Worm (Caenorhabditis elegans) whole organism, midembryonic: ENCODE results near the gene ZC506.1.

ENCODE experiments used
- T22C8.4 ChIP-seq: fragments of 200-800 bp; sonication (Bioruptor generic); IDR thresholded peaks from 2 replicates; pipeline ENCODE4 v1.3.6; 2022; ENCODE audit warnings: missing genetic modification characterization, missing compliant biosample characterization
- cog-1 ChIP-seq: sonication (generic microtip); optimal IDR thresholded peaks from 2 replicates; lab custom pipeline; 2016; ENCODE audit warnings: missing genetic modification characterization, missing compliant biosample characterization
- flt-1 ChIP-seq: fragments of 200-800 bp; sonication (Bioruptor generic); IDR thresholded peaks from 2 replicates; pipeline ENCODE4 v1.3.6; 2022; ENCODE audit warnings: missing genetic modification characterization, missing compliant biosample characterization
- klf-2 ChIP-seq: fragments of 200-800 bp; sonication (Bioruptor generic); conservative IDR thresholded peaks from 2 replicates; pipeline ENCODE4 v1.3.6; 2022; ENCODE audit warnings: missing genetic modification reagents, missing genetic modification characterization, missing compliant biosample characterization
- med-1 ChIP-seq: sonication (generic microtip); optimal IDR thresholded peaks from 2 replicates; lab custom pipeline; 2017; ENCODE audit warnings: missing genetic modification characterization, mild to moderate bottlenecking, missing compliant biosample characterization, antibody characterized with exemption, missing genetic modification reagents; ENCODE audit not compliant: insufficient read depth
- ref-1 ChIP-seq: fragments of 200-800 bp; sonication (Bioruptor generic); conservative IDR thresholded peaks from 2 replicates; pipeline ENCODE4 v1.3.6; 2022; ENCODE audit warnings: missing genetic modification reagents, missing genetic modification characterization, missing compliant biosample characterization
- tab-1 ChIP-seq: fragments of 200-800 bp; sonication (Bioruptor generic); IDR thresholded peaks from 2 replicates; pipeline ENCODE4 v1.3.6; 2022; ENCODE audit warnings: missing genetic modification characterization, missing compliant biosample characterization
- ztf-23 ChIP-seq: fragments of 200-800 bp; sonication (Bioruptor generic); IDR thresholded peaks from 2 replicates; pipeline ENCODE4 v1.3.6; 2022; ENCODE audit warnings: missing genetic modification reagents, missing genetic modification characterization, missing compliant biosample characterization
- ztf-29 ChIP-seq: fragments of 200-800 bp; sonication (Bioruptor generic); IDR thresholded peaks from 2 replicates; pipeline ENCODE4 v1.3.6; 2022; ENCODE audit warnings: missing genetic modification reagents, missing genetic modification characterization, missing compliant biosample characterization

Gene ZC506.1

DNA sequence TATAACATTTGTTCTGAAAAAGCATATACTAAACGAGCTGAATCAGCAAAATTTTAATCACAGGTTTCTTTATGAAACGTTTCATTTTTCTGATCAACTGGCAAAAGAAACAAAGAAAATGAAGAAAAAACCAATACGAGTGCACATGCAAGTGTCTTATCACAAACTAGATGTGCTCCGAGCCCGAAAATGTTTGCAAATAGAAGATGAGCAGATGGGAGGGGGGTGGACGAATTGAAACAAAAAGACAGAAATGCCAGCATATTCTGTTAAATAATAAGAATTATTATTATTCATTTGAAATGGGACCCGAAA lies 24.8 kb upstream of the ZC506.1 start:
- TF ChIP-seq flt-1 (GFP tag; lab: Robert Waterston, UW) (no peak), ref-1 (GFP tag; lab: Robert Waterston, UW) (no peak)

ce11 chrX:9938091-9938490 lies 20.7 kb upstream of the ZC506.1 start:
- no peak for TF ChIP-seq klf-2
- no peak for TF ChIP-seq ref-1 (GFP tag; lab: Robert Waterston, UW)
- no peak for TF ChIP-seq ztf-29
- no peak for TF ChIP-seq ztf-23
- TF ChIP-seq T22C8.4 (GFP tag; lab: Robert Waterston, UW), result no peak
- no peak for TF ChIP-seq flt-1 (GFP tag; lab: Robert Waterston, UW)
- no peak for TF ChIP-seq med-1
- no peak for TF ChIP-seq cog-1 (tag; lab: Kevin White, UChicago)
- no peak for TF ChIP-seq tab-1 (GFP tag; lab: Robert Waterston, UW)

ce11 chrX:9938537-9938936 lies 20.2 kb upstream of the ZC506.1 start, which contains the start of the genes C17G1.5 and C17G1.14:
C17G1.5 (plus strand) TSS chrX:9938802.
C17G1.14 (plus strand) TSS chrX:9938813.
- TF ChIP-seq flt-1 (GFP tag; lab: Robert Waterston, UW) (no peak), klf-2 (no peak), ztf-23 (no peak), ref-1 (GFP tag; lab: Robert Waterston, UW) (no peak), med-1 (no peak), cog-1 (tag; lab: Kevin White, UChicago) (no peak), ztf-29 (no peak), tab-1 (GFP tag; lab: Robert Waterston, UW) (no peak), T22C8.4 (GFP tag; lab: Robert Waterston, UW) (no peak)

- TF ChIP-seq ztf-29 (no peak), klf-2 (no peak), tab-1 (GFP tag; lab: Robert Waterston, UW) (no peak), flt-1 (GFP tag; lab: Robert Waterston, UW) (no peak), ref-1 (GFP tag; lab: Robert Waterston, UW) (no peak), med-1 (no peak), T22C8.4 (GFP tag; lab: Robert Waterston, UW) (no peak), cog-1 (tag; lab: Kevin White, UChicago) (no peak), ztf-23 (no peak)
Observed at ce11 chrX:9940524-9940923, 18.2 kb upstream of the ZC506.1 start.

DNA sequence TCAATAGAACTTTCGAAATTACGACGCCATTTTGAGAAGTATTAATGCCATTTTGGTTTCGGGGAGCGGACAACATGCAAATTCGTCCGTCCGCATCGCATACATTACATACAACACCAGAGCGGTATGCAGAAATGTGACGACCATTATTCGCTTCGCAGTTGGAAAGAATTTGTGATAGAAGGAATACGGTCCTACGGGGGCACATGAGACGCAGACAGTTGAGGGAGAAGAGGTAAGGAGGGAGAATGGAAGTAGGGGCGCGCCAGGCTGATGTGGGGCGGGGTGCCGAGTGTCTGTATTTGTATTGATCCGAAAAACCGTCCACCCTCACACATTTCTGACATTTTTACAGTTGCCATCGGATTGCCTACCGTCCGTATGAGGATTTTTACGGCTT lies 17.4 kb upstream of the ZC506.1 start:
- TF ChIP-seq ztf-29 (no peak), ref-1 (GFP tag; lab: Robert Waterston, UW) (no peak), tab-1 (GFP tag; lab: Robert Waterston, UW) (no peak), med-1 (no peak), flt-1 (GFP tag; lab: Robert Waterston, UW) (no peak), ztf-23 (0 out of 2 replicates have a peak, but pooled peaks have one; percentile 8)

ce11 chrX:9948528-9948927 lies 10.2 kb upstream of the ZC506.1 start:
- no peak for TF ChIP-seq tab-1 (GFP tag; lab: Robert Waterston, UW)
- TF ChIP-seq cog-1 (tag; lab: Kevin White, UChicago), result no peak
- no peak for TF ChIP-seq ref-1 (GFP tag; lab: Robert Waterston, UW)
- TF ChIP-seq flt-1 (GFP tag; lab: Robert Waterston, UW), result no peak
- TF ChIP-seq ztf-29, result no peak
- TF ChIP-seq klf-2, result no peak
- no peak for TF ChIP-seq T22C8.4 (GFP tag; lab: Robert Waterston, UW)
- no peak for TF ChIP-seq ztf-23
- no peak for TF ChIP-seq med-1

ce11 chrX:9948963-9949362 lies 9.8 kb upstream of the ZC506.1 start, which contains the start of gene nas-37:
nas-37 (minus strand) TSS chrX:9949063.
- no peak for TF ChIP-seq cog-1 (tag; lab: Kevin White, UChicago)
- TF ChIP-seq ztf-29, result no peak
- TF ChIP-seq tab-1 (GFP tag; lab: Robert Waterston, UW), result no peak
- TF ChIP-seq flt-1 (GFP tag; lab: Robert Waterston, UW), result no peak
- TF ChIP-seq T22C8.4 (GFP tag; lab: Robert Waterston, UW), result no peak
- TF ChIP-seq med-1, result no peak

- no peak for TF ChIP-seq cog-1 (tag; lab: Kevin White, UChicago)
- no peak for TF ChIP-seq flt-1 (GFP tag; lab: Robert Waterston, UW)
- TF ChIP-seq ztf-29, result no peak
- TF ChIP-seq ref-1 (GFP tag; lab: Robert Waterston, UW), result no peak
- TF ChIP-seq tab-1 (GFP tag; lab: Robert Waterston, UW), result no peak
- no peak for TF ChIP-seq ztf-23
- TF ChIP-seq T22C8.4 (GFP tag; lab: Robert Waterston, UW), result no peak
- no peak for TF ChIP-seq med-1
- TF ChIP-seq klf-2, result no peak
Observed at ce11 chrX:9954483-9955041, 4.2 kb upstream of the ZC506.1 start, which contains the start of gene cysl-1. cysl-1 (minus strand) TSS chrX:9954533.

ce11 chrX:9956052-9956451 lies 2.7 kb upstream of the ZC506.1 start:
- TF ChIP-seq ztf-29 (no peak), cog-1 (tag; lab: Kevin White, UChicago) (no peak), ref-1 (GFP tag; lab: Robert Waterston, UW) (no peak), tab-1 (GFP tag; lab: Robert Waterston, UW) (no peak), med-1 (no peak), ztf-23 (no peak), klf-2 (no peak), T22C8.4 (GFP tag; lab: Robert Waterston, UW) (no peak), flt-1 (GFP tag; lab: Robert Waterston, UW) (no peak)

DNA sequence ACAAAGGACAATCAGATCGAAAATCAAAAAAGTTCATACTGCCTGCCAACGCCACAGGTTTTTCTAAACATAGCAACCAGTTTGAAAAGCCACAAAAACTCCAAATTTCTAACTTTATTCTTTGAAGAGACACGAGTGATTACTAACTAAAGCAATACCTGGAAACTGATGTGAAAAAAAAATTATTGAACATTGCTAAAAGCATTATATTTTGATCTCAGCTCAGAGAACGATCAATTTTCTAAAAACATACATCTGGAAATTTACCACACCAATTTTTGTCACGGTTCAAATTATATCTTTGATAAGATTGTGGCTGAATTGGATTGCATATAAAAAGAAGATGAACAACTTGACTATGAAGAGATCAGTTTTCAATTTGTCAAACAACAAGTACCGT lies 1.3 kb upstream of the ZC506.1 start:
- TF ChIP-seq ref-1 (GFP tag; lab: Robert Waterston, UW) (no peak), klf-2 (no peak), ztf-23 (no peak), T22C8.4 (GFP tag; lab: Robert Waterston, UW) (no peak), flt-1 (GFP tag; lab: Robert Waterston, UW) (no peak), med-1 (no peak), cog-1 (tag; lab: Kevin White, UChicago) (no peak), ztf-29 (no peak), tab-1 (GFP tag; lab: Robert Waterston, UW) (no peak)
